Worm (Caenorhabditis elegans) whole organism, mixed stage, embryonic: ENCODE results near the gene F14F8.14.

ENCODE experiments used
- bed-3 ChIP-seq: fragments of 200-800 bp; sonication (Bioruptor generic); optimal IDR thresholded peaks from 3 replicates; lab custom pipeline; 2018; ENCODE audit warnings: mild to moderate bottlenecking, missing genetic modification characterization, moderate library complexity, missing compliant biosample characterization
- blmp-1 ChIP-seq: fragments of 150-350 bp; optimal IDR thresholded peaks from 2 replicates; lab custom pipeline; 2014; ENCODE audit warnings: missing biosample characterization, missing genetic modification characterization
- ceh-39 ChIP-seq: fragments of 150-350 bp; optimal IDR thresholded peaks from 2 replicates; lab custom pipeline; 2014; ENCODE audit warnings: missing biosample characterization, missing genetic modification characterization
- ceh-83 ChIP-seq: fragments of 200-800 bp; sonication (Bioruptor generic); optimal IDR thresholded peaks from 2 replicates; lab custom pipeline; 2018; ENCODE audit warnings: mild to moderate bottlenecking, missing genetic modification characterization, missing compliant biosample characterization
- ces-1 ChIP-seq: fragments of 150-350 bp; optimal IDR thresholded peaks from 2 replicates; lab custom pipeline; 2014; ENCODE audit warnings: missing biosample characterization, missing genetic modification reagents, missing genetic modification characterization
- cnd-1 ChIP-seq: fragments of 200-800 bp; sonication (Bioruptor generic); optimal IDR thresholded peaks from 2 replicates; lab custom pipeline; 2018; ENCODE audit warnings: mild to moderate bottlenecking, missing genetic modification characterization, missing compliant biosample characterization
- drap-1 ChIP-seq: fragments of 200-800 bp; sonication (Bioruptor generic); optimal IDR thresholded peaks from 3 replicates; lab custom pipeline; 2018; ENCODE audit warnings: mild to moderate bottlenecking, missing genetic modification characterization, missing compliant biosample characterization
- elt-1 ChIP-seq: sonication (generic microtip); optimal IDR thresholded peaks from 2 replicates; lab custom pipeline; 2017; ENCODE audit warnings: missing genetic modification characterization, mild to moderate bottlenecking, missing compliant biosample characterization, antibody characterized with exemption, moderate library complexity, borderline replicate concordance; ENCODE audit not compliant: insufficient read depth
- elt-3 ChIP-seq: fragments of 150-350 bp; optimal IDR thresholded peaks from 2 replicates; lab custom pipeline; 2014; ENCODE audit warnings: missing biosample characterization, missing genetic modification characterization
- ham-2 ChIP-seq: fragments of 200-800 bp; sonication (Bioruptor generic); optimal IDR thresholded peaks from 2 replicates; lab custom pipeline; 2018; ENCODE audit warnings: mild to moderate bottlenecking, missing genetic modification characterization, missing compliant biosample characterization
- hlh-1 ChIP-seq: fragments of 150-350 bp; optimal IDR thresholded peaks from 2 replicates; lab custom pipeline; 2014; ENCODE audit warnings: missing biosample characterization, missing genetic modification reagents, missing genetic modification characterization
- lin-13 ChIP-seq: fragments of 150-350 bp; optimal IDR thresholded peaks from 2 replicates; lab custom pipeline; 2014; ENCODE audit warnings: missing biosample characterization, missing genetic modification characterization
- lin-32 ChIP-seq: fragments of 200-800 bp; sonication (Bioruptor generic); optimal IDR thresholded peaks from 2 replicates; lab custom pipeline; 2018; ENCODE audit warnings: mild to moderate bottlenecking, missing genetic modification characterization, missing compliant biosample characterization
- lsy-2 ChIP-seq: fragments of 150-350 bp; optimal IDR thresholded peaks from 2 replicates; lab custom pipeline; 2014; ENCODE audit warnings: missing biosample characterization, missing genetic modification characterization
- mab-5 ChIP-seq: fragments of 150-350 bp; optimal IDR thresholded peaks from 2 replicates; lab custom pipeline; 2014; ENCODE audit warnings: missing biosample characterization, missing genetic modification characterization
- mep-1 ChIP-seq: fragments of 150-350 bp; optimal IDR thresholded peaks from 2 replicates; lab custom pipeline; 2017; ENCODE audit warnings: missing biosample characterization, missing genetic modification reagents, missing genetic modification characterization, inconsistent platforms
- mls-2 ChIP-seq: sonication (generic microtip); optimal IDR thresholded peaks from 2 replicates; lab custom pipeline; 2016; ENCODE audit warnings: mild to moderate bottlenecking, missing genetic modification characterization, moderate library complexity, missing compliant biosample characterization
- nhr-12 ChIP-seq: fragments of 150-350 bp; optimal IDR thresholded peaks from 2 replicates; lab custom pipeline; 2014; ENCODE audit warnings: missing biosample characterization, missing genetic modification characterization
- nhr-2 ChIP-seq: fragments of 150-350 bp; optimal IDR thresholded peaks from 2 replicates; lab custom pipeline; 2014; ENCODE audit warnings: missing biosample characterization, missing genetic modification characterization
- nhr-237 ChIP-seq: fragments of 150-350 bp; optimal IDR thresholded peaks from 2 replicates; lab custom pipeline; 2014; ENCODE audit warnings: missing biosample characterization, missing genetic modification characterization
- nhr-28 ChIP-seq: fragments of 150-350 bp; optimal IDR thresholded peaks from 2 replicates; lab custom pipeline; 2014; ENCODE audit warnings: missing biosample characterization, missing genetic modification characterization
- nhr-76 ChIP-seq: sonication (generic microtip); optimal IDR thresholded peaks from 2 replicates; lab custom pipeline; 2017; ENCODE audit warnings: missing biosample characterization, missing genetic modification characterization
- pha-4 ChIP-seq: fragments of 150-350 bp; optimal IDR thresholded peaks from 2 replicates; lab custom pipeline; 2018; ENCODE audit warnings: missing biosample characterization, missing genetic modification reagents, missing genetic modification characterization
- sem-2 ChIP-seq: fragments of 200-800 bp; sonication (Bioruptor generic); optimal IDR thresholded peaks from 2 replicates; lab custom pipeline; 2018; ENCODE audit warnings: mild to moderate bottlenecking, missing genetic modification characterization, missing compliant biosample characterization
- snpc-4 ChIP-seq: fragments of 150-350 bp; optimal IDR thresholded peaks from 2 replicates; lab custom pipeline; 2014; ENCODE audit warnings: missing biosample characterization, missing genetic modification characterization
- sptf-1 ChIP-seq: sonication (generic microtip); optimal IDR thresholded peaks from 2 replicates; lab custom pipeline; 2017; ENCODE audit warnings: mild to moderate bottlenecking, missing genetic modification characterization, moderate library complexity, missing compliant biosample characterization
- tbx-8 ChIP-seq: fragments of 200-800 bp; sonication (Bioruptor generic); optimal IDR thresholded peaks from 2 replicates; lab custom pipeline; 2018; ENCODE audit warnings: mild to moderate bottlenecking, missing genetic modification characterization, moderate library complexity, missing compliant biosample characterization
- unc-120 ChIP-seq: sonication (generic microtip); optimal IDR thresholded peaks from 2 replicates; lab custom pipeline; 2017; ENCODE audit warnings: missing genetic modification characterization, missing compliant biosample characterization; ENCODE audit not compliant: poor library complexity, severe bottlenecking
- unc-39 ChIP-seq: fragments of 150-350 bp; optimal IDR thresholded peaks from 2 replicates; lab custom pipeline; 2014; ENCODE audit warnings: missing biosample characterization, missing genetic modification characterization
- unc-62 ChIP-seq: fragments of 150-350 bp; optimal IDR thresholded peaks from 2 replicates; lab custom pipeline; 2014; ENCODE audit warnings: missing biosample characterization, missing genetic modification reagents, missing genetic modification characterization
- zip-8 ChIP-seq: fragments of 150-350 bp; optimal IDR thresholded peaks from 2 replicates; lab custom pipeline; 2014; ENCODE audit warnings: missing biosample characterization, missing genetic modification characterization
- ztf-11 ChIP-seq: fragments of 150-350 bp; optimal IDR thresholded peaks from 2 replicates; lab custom pipeline; 2014; ENCODE audit warnings: missing biosample characterization, missing genetic modification characterization

The F14F8.14 gene

ce11 chrV:16679981-16680380 lies 13.4 kb upstream of the F14F8.14 start, which contains the start of gene srw-44:
srw-44 (plus strand) TSS chrV:16680281.
- no peak for TF ChIP-seq elt-1
- no peak for TF ChIP-seq nhr-76
- no peak for TF ChIP-seq mep-1 (tag; lab: Kevin White, UChicago)
- TF ChIP-seq cnd-1 = no peak
- no peak for TF ChIP-seq mls-2 (tag; lab: Kevin White, UChicago)
- TF ChIP-seq tbx-8 = no peak
- TF ChIP-seq unc-39 (tag; lab: Kevin White, UChicago) = no peak
- no peak for TF ChIP-seq ceh-39 (tag; lab: Kevin White, UChicago)
- no peak for TF ChIP-seq ztf-11
- no peak for TF ChIP-seq nhr-237
- no peak for TF ChIP-seq lsy-2
- no peak for TF ChIP-seq sptf-1 (tag; lab: Kevin White, UChicago)
- TF ChIP-seq unc-120 = no peak
- TF ChIP-seq zip-8 (tag; lab: Kevin White, UChicago) = no peak
- TF ChIP-seq hlh-1 (tag; lab: Kevin White, UChicago) = no peak
- no peak for TF ChIP-seq lin-13 (tag; lab: Kevin White, UChicago)

- TF ChIP-seq mls-2 (tag; lab: Kevin White, UChicago) (no peak), lsy-2 (no peak), ces-1 (GFP tag; lab: Kevin White, UChicago) (no peak), sptf-1 (tag; lab: Kevin White, UChicago) (no peak), drap-1 (GFP tag; lab: Kevin White, UChicago) (no peak), unc-39 (tag; lab: Kevin White, UChicago) (no peak), zip-8 (tag; lab: Kevin White, UChicago) (no peak), bed-3 (GFP tag; lab: Kevin White, UChicago) (no peak), ceh-39 (tag; lab: Kevin White, UChicago) (no peak), lin-13 (tag; lab: Kevin White, UChicago) (no peak), nhr-237 (no peak)
Observed at ce11 chrV:16679237-16679636, 12.7 kb upstream of the F14F8.14 start, which contains the start of gene srz-103. srz-103 (minus strand) TSS chrV:16679337.

DNA sequence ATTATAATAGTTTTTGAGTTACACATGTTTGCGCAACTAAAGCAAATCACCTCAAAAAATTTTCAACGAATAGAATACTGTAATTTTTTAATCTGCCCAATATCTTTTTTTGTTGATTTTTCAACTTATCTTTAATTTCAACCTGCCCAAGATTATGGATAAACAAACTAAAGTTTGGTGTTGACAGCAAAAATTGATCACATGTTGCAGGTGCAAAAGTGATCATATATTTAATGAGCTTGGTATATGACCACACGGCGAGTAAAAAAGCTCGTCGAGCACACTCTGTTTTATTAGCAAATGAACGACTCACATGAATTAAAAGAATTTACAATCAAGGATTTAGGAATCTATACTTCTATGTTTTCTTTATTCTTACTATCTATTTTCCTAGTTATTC lies 9.0 kb upstream of the F14F8.14 start, which contains the start of gene srz-1:
Gene srz-1 (plus strand): TSS at position 301 of the 400 bp plus-strand sequence.
- TF ChIP-seq lin-13 (tag; lab: Kevin White, UChicago) = no peak
- TF ChIP-seq nhr-76 = no peak
- no peak for TF ChIP-seq sem-2 (GFP tag; lab: Kevin White, UChicago)
- no peak for TF ChIP-seq hlh-1 (tag; lab: Kevin White, UChicago)
- no peak for TF ChIP-seq nhr-237
- no peak for TF ChIP-seq mab-5 (tag; lab: Kevin White, UChicago)
- TF ChIP-seq drap-1 (GFP tag; lab: Kevin White, UChicago) = no peak
- TF ChIP-seq unc-62 (GFP tag; lab: Kevin White, UChicago) = no peak
- TF ChIP-seq ztf-11 = no peak
- no peak for TF ChIP-seq tbx-8
- no peak for TF ChIP-seq ceh-39 (tag; lab: Kevin White, UChicago)
- no peak for TF ChIP-seq blmp-1 (tag; lab: Kevin White, UChicago)
- TF ChIP-seq nhr-28 = no peak
- TF ChIP-seq ceh-83 (GFP tag; lab: Kevin White, UChicago) = no peak
- no peak for TF ChIP-seq pha-4 (tag; lab: Kevin White, UChicago)
- no peak for TF ChIP-seq lin-32

ce11 chrV:16674399-16674798 lies 7.9 kb upstream of the F14F8.14 start:
- no peak for TF ChIP-seq sptf-1 (tag; lab: Kevin White, UChicago)
- no peak for TF ChIP-seq elt-3 (tag; lab: Kevin White, UChicago)
- no peak for TF ChIP-seq ceh-39 (tag; lab: Kevin White, UChicago)
- TF ChIP-seq nhr-2 = no peak
- TF ChIP-seq bed-3 (GFP tag; lab: Kevin White, UChicago) = no peak
- TF ChIP-seq elt-1 = no peak
- no peak for TF ChIP-seq tbx-8
- no peak for TF ChIP-seq nhr-237
- no peak for TF ChIP-seq snpc-4
- no peak for TF ChIP-seq blmp-1 (tag; lab: Kevin White, UChicago)
- TF ChIP-seq lsy-2 = no peak
- TF ChIP-seq cnd-1 = no peak
- TF ChIP-seq nhr-12 (tag; lab: Kevin White, UChicago) = no peak
- no peak for TF ChIP-seq mab-5 (tag; lab: Kevin White, UChicago)
- no peak for TF ChIP-seq ham-2 (GFP tag; lab: Kevin White, UChicago)
- no peak for TF ChIP-seq sem-2 (GFP tag; lab: Kevin White, UChicago)
- TF ChIP-seq nhr-76 = no peak
- TF ChIP-seq lin-32 = no peak
- no peak for TF ChIP-seq zip-8 (tag; lab: Kevin White, UChicago)
- no peak for TF ChIP-seq hlh-1 (tag; lab: Kevin White, UChicago)
